Worm (Caenorhabditis elegans): Measurements from ENCODE around the gene B0294.3.
A peak's percentile ranks its signal among the peaks of the same experiment; 100 is the strongest.

Gene B0294.3

DNA sequence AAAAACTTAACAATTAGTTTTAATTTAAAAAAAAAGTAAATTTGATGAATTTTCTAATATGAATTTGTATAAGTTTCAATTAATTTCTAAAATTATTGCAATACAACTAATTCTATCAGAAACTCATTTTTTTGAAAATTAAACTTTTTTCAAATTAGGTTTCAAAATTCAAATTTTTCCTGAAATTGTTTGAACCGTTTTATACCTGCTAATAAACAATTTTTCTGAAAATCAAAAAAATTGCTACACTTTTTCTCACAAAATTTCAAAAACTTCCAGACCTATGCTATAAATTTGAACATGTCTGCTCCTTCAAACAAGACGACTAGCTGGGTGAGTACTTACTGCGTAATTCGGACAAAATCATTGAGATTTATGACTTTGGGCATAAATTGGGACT, 31.6 kb upstream of the B0294.3 start, which contains the start of gene T26C11.8:
Gene T26C11.8, plus strand, starts transcription at position 301 of the 400 bp plus-strand sequence.
- no peak for TF ChIP-seq ceh-19 (GFP tag; optimal IDR thresholded peaks at IDR 0.05)
- TF ChIP-seq nhr-232 (tag; optimal IDR thresholded peaks at IDR 0.05): no peak
- TF ChIP-seq K09A11.1 (tag; optimal IDR thresholded peaks at IDR 0.05; ENCODE audit: insufficient read depth): no peak
- no peak for TF ChIP-seq pat-9 (tag; optimal IDR thresholded peaks at IDR 0.05)
- TF ChIP-seq che-1 (tag; optimal IDR thresholded peaks at IDR 0.05): no peak
- TF ChIP-seq gmeb-2 (tag; optimal IDR thresholded peaks at IDR 0.05): no peak
- no peak for TF ChIP-seq elt-4 (tag; optimal IDR thresholded peaks at IDR 0.05)
- no peak for TF ChIP-seq ceh-2 (tag; optimal IDR thresholded peaks at IDR 0.05)
- no peak for TF ChIP-seq ref-2 (tag; optimal IDR thresholded peaks at IDR 0.05)

DNA sequence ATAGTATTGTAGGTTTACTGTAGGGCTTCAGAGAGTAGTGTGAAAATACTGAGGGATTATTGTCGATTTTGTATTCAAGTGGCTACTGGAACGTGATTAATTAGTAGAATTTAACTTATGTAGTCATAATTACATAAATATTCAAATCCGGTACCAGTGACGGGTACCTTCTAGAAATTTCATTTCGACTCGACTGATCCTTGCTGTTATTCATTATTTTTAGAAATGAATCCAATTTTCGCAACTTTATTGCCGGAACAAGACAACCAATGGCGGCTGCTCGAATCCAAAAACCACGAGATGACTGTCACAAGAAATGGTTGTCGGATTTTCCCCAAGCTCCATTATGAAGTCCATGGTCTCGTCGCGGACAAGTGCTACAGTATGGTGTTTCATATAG, 27.0 kb upstream of the B0294.3 start, which contains the start of gene tbx-41:
Gene tbx-41, plus strand, starts transcription at position 301 of the 400 bp plus-strand sequence.
- no peak for TF ChIP-seq T23F11.4 (GFP tag; optimal IDR thresholded peaks at IDR 0.05)
- TF ChIP-seq pros-1 (tag; optimal IDR thresholded peaks at IDR 0.05): no peak
- TF ChIP-seq sox-2 (GFP tag; IDR thresholded peaks at IDR 0.05): no peak
- no peak for TF ChIP-seq C08G9.2 (tag; optimal IDR thresholded peaks at IDR 0.05)
- no peak for TF ChIP-seq che-1 (tag; optimal IDR thresholded peaks at IDR 0.05)
- TF ChIP-seq fkh-6 (tag; optimal IDR thresholded peaks at IDR 0.05): no peak
- TF ChIP-seq ceh-45 (GFP tag; IDR thresholded peaks at IDR 0.05): no peak

DNA sequence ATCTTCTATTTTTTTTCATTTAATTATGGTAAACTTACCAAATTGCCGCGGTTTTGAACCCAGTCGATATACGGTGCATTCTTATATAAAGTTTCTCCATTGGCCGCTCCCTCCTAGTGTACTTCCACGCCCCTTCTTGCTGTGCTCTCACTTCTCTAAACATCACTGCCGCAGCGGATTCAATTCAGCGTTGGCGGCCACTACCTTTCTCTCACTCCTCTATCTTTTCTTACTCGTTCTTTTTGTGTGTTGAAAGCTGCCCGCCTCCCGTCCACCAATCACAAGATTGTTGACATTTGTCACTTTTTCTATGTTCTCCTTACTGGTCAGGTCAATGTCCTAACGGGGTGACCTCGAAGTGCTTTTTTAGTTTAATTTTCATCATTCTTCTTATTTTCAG, 21.0 kb upstream of the B0294.3 start:
- TF ChIP-seq unc-3 (GFP tag; conservative IDR thresholded peaks at IDR 0.05) (no peak), unc-3 (tag; optimal IDR thresholded peaks at IDR 0.05) (no peak), nfya-1 (tag; optimal IDR thresholded peaks at IDR 0.05) (peak; percentile 88), tbx-2 (tag; optimal IDR thresholded peaks at IDR 0.05) (no peak), sdc-2 (tag; optimal IDR thresholded peaks at IDR 0.05) (peak; percentile 64)

DNA sequence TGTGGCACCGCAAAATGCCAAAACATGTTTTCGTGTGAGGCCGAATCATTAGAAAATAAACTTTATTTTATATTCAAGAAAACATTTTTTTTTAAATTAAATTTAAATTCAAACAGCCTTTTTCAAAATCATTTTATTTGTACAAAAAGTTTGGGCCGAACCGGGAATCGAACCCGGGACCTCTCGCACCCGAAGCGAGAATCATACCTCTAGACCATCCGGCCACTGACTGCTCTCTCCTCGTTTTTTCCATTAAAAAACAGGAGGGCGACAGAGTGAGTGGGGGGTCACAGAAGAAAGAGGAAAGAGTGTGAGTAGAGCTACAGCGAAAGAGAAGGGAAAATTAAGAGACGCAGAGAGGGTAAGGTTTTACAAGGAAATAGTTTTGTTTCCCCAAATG, 11.3 kb upstream of the B0294.3 start:
- peak; percentile 65 for TF ChIP-seq fkh-6 (tag; optimal IDR thresholded peaks at IDR 0.05)
- TF ChIP-seq hlh-15 (tag; optimal IDR thresholded peaks at IDR 0.05): peak; percentile 50
- peak; percentile 29 for TF ChIP-seq zip-5 (tag; optimal IDR thresholded peaks at IDR 0.05)
- peak; percentile 7 for TF ChIP-seq ceh-24 (tag; optimal IDR thresholded peaks at IDR 0.05)
- peak; percentile 32 for TF ChIP-seq unc-42 (tag; optimal IDR thresholded peaks at IDR 0.05)
- peak; percentile 4 for TF ChIP-seq madf-2 (tag; optimal IDR thresholded peaks at IDR 0.05)
- TF ChIP-seq dve-1 (tag; optimal IDR thresholded peaks at IDR 0.05): no peak
- TF ChIP-seq eyg-1 (tag; optimal IDR thresholded peaks at IDR 0.05): peak; percentile 39
- TF ChIP-seq ceh-48 (tag; optimal IDR thresholded peaks at IDR 0.05): peak; percentile 53
- no peak for TF ChIP-seq fkh-10 (GFP tag; optimal IDR thresholded peaks at IDR 0.05)
- TF ChIP-seq pat-9 (tag; optimal IDR thresholded peaks at IDR 0.05): peak; percentile 59
- TF ChIP-seq F13H6.1 (tag; optimal IDR thresholded peaks at IDR 0.05): no peak
- TF ChIP-seq ztf-16 (tag; optimal IDR thresholded peaks at IDR 0.05): peak; percentile 66
- no peak for TF ChIP-seq mec-3 (tag; optimal IDR thresholded peaks at IDR 0.05; ENCODE audit: borderline replicate concordance)
- peak; percentile 30 for TF ChIP-seq ahr-1 (tag; optimal IDR thresholded peaks at IDR 0.05)
- TF ChIP-seq hlh-13 (GFP tag; optimal IDR thresholded peaks at IDR 0.05): peak; percentile 53
- peak; percentile 40 for TF ChIP-seq ceh-18 (tag; optimal IDR thresholded peaks at IDR 0.05)
- peak; percentile 61 for TF ChIP-seq rnt-1 (tag; optimal IDR thresholded peaks at IDR 0.05)
- TF ChIP-seq hlh-8 (tag; optimal IDR thresholded peaks at IDR 0.05): peak; percentile 33
- peak; percentile 62 for TF ChIP-seq K02D7.2 (tag; optimal IDR thresholded peaks at IDR 0.05)
- peak; percentile 65 for TF ChIP-seq gmeb-2 (tag; optimal IDR thresholded peaks at IDR 0.05)
- TF ChIP-seq sdc-2 (tag; optimal IDR thresholded peaks at IDR 0.05): peak; percentile 94
- peak; percentile 76 for TF ChIP-seq ref-2 (tag; optimal IDR thresholded peaks at IDR 0.05)
- TF ChIP-seq Y22D7AL.16 (tag; optimal IDR thresholded peaks at IDR 0.05): peak; percentile 24
- TF ChIP-seq syd-9 (tag; optimal IDR thresholded peaks at IDR 0.05): peak; percentile 5
- TF ChIP-seq ceh-9 (tag; optimal IDR thresholded peaks at IDR 0.05): peak; percentile 46
- TF ChIP-seq unc-55 (GFP tag; optimal IDR thresholded peaks at IDR 0.05): no peak
- TF ChIP-seq elt-4 (tag; optimal IDR thresholded peaks at IDR 0.05): no peak
- TF ChIP-seq C08G9.2 (tag; optimal IDR thresholded peaks at IDR 0.05): peak; percentile 62
- peak; percentile 33 for TF ChIP-seq pqm-1 (tag; optimal IDR thresholded peaks at IDR 0.05)
- peak; percentile 61 for TF ChIP-seq K09A11.1 (tag; optimal IDR thresholded peaks at IDR 0.05; ENCODE audit: insufficient read depth)
- TF ChIP-seq ceh-30 (tag; optimal IDR thresholded peaks at IDR 0.05): peak; percentile 3
- peak; percentile 51 for TF ChIP-seq ceh-34 (tag; optimal IDR thresholded peaks at IDR 0.05)
- peak; percentile 56 for TF ChIP-seq npax-4 (tag; optimal IDR thresholded peaks at IDR 0.05)
- TF ChIP-seq pax-1 (tag; optimal IDR thresholded peaks at IDR 0.05): no peak

Measured in whole organism, late embryonic.